Fruit fly (Drosophila melanogaster) whole organism, embryonic: Measurements from ENCODE around the gene CG12010.

Experiments used
- Antp ChIP-seq: fragments of 200-800 bp; sonication (Bioruptor generic); optimal IDR thresholded peaks from 3 replicates; lab custom pipeline; 2016; ENCODE audit warnings: missing biosample characterization, missing genetic modification characterization
- Bteb2 ChIP-seq: fragments of 200-800 bp; sonication (Bioruptor generic); optimal IDR thresholded peaks from 2 replicates; lab custom pipeline; 2016; ENCODE audit warnings: missing biosample characterization, missing genetic modification characterization
- CG1024 ChIP-seq: fragments of 200-800 bp; sonication (Bioruptor generic); IDR thresholded peaks from 2 replicates; pipeline ENCODE4 v1.3.6; 2022; ENCODE audit warnings: missing biosample characterization, missing genetic modification characterization
- CG10431 ChIP-seq: fragments of 200-800 bp; sonication (Bioruptor generic); optimal IDR thresholded peaks from 3 replicates; lab custom pipeline; 2018; ENCODE audit warnings: missing biosample characterization, mild to moderate bottlenecking, missing genetic modification characterization
- CG11560 ChIP-seq: fragments of 200-800 bp; sonication (Bioruptor generic); IDR thresholded peaks from 3 replicates; pipeline ENCODE4 v1.3.6; 2022; ENCODE audit warnings: missing biosample characterization, missing genetic modification characterization
- CG12391 ChIP-seq: fragments of 200-800 bp; sonication (Bioruptor generic); optimal IDR thresholded peaks from 3 replicates; lab custom pipeline; 2018; ENCODE audit warnings: missing biosample characterization, mild to moderate bottlenecking, missing genetic modification characterization, moderate library complexity
- CG12744 ChIP-seq: fragments of 200-800 bp; sonication (Bioruptor generic); optimal IDR thresholded peaks from 2 replicates; lab custom pipeline; 2016; ENCODE audit warnings: missing biosample characterization, missing genetic modification characterization
- CG12769 ChIP-seq: fragments of 200-800 bp; sonication (Bioruptor generic); optimal IDR thresholded peaks from 2 replicates; lab custom pipeline; 2019; ENCODE audit warnings: missing biosample characterization, mild to moderate bottlenecking, missing genetic modification characterization, moderate library complexity
- CG13287 ChIP-seq: fragments of 200-800 bp; sonication (Bioruptor generic); IDR thresholded peaks from 2 replicates; pipeline ENCODE4 v1.3.6; 2022; ENCODE audit warnings: missing biosample characterization, missing genetic modification characterization; ENCODE audit not compliant: partially characterized antibody
- CG14667 ChIP-seq: fragments of 200-800 bp; sonication (Bioruptor generic); IDR thresholded peaks from 2 replicates; pipeline ENCODE4 v1.3.6; 2022; ENCODE audit warnings: missing biosample characterization, missing genetic modification characterization
- CG18619 ChIP-seq: fragments of 200-800 bp; sonication (Bioruptor generic); optimal IDR thresholded peaks from 3 replicates; lab custom pipeline; 2017; ENCODE audit warnings: missing biosample characterization, mild to moderate bottlenecking, missing genetic modification characterization
- CG2120 ChIP-seq: fragments of 200-800 bp; sonication (Bioruptor generic); optimal IDR thresholded peaks from 3 replicates; lab custom pipeline; 2016; ENCODE audit warnings: missing biosample characterization, missing genetic modification characterization
- CG30020 ChIP-seq: fragments of 200-800 bp; optimal IDR thresholded peaks from 2 replicates; lab custom pipeline; 2019; ENCODE audit warnings: missing biosample characterization, mild to moderate bottlenecking, missing genetic modification characterization, moderate library complexity
- CG30431 ChIP-seq: fragments of 200-800 bp; sonication (Bioruptor generic); optimal IDR thresholded peaks from 2 replicates; lab custom pipeline; 2017; ENCODE audit warnings: missing biosample characterization, missing genetic modification characterization
- CG4617 ChIP-seq: fragments of 200-800 bp; sonication (Bioruptor generic); optimal IDR thresholded peaks from 3 replicates; lab custom pipeline; 2016; ENCODE audit warnings: missing biosample characterization, missing genetic modification characterization, borderline replicate concordance
- CG5180 ChIP-seq: fragments of 200-800 bp; sonication (Bioruptor generic); optimal IDR thresholded peaks from 3 replicates; lab custom pipeline; 2017; ENCODE audit warnings: missing biosample characterization, missing genetic modification characterization, mild to moderate bottlenecking, moderate library complexity, missing genetic modification reagents
- CG6175 ChIP-seq: fragments of 200-800 bp; sonication (Bioruptor generic); IDR thresholded peaks from 3 replicates; pipeline ENCODE4 v1.3.6; 2022; ENCODE audit warnings: missing biosample characterization, missing genetic modification characterization
- CG7745 ChIP-seq: fragments of 200-800 bp; sonication (Bioruptor generic); optimal IDR thresholded peaks from 2 replicates; lab custom pipeline; 2018; ENCODE audit warnings: missing biosample characterization, mild to moderate bottlenecking, missing genetic modification characterization, moderate library complexity
- CG7928 ChIP-seq: fragments of 200-800 bp; sonication (Bioruptor generic); optimal IDR thresholded peaks from 2 replicates; lab custom pipeline; 2017; ENCODE audit warnings: missing biosample characterization, mild to moderate bottlenecking, missing genetic modification characterization
- CG7987 ChIP-seq: fragments of 200-800 bp; sonication (Bioruptor generic); optimal IDR thresholded peaks from 2 replicates; lab custom pipeline; 2018; ENCODE audit warnings: missing biosample characterization, mild to moderate bottlenecking, missing genetic modification characterization, moderate library complexity
- Dref ChIP-seq: fragments of 200-800 bp; sonication (Bioruptor generic); IDR thresholded peaks from 2 replicates; pipeline ENCODE4 v1.3.6; 2022; ENCODE audit warnings: missing biosample characterization, missing genetic modification characterization
- Hr3 ChIP-seq: fragments of 200-800 bp; sonication (Bioruptor generic); optimal IDR thresholded peaks from 3 replicates; lab custom pipeline; 2016; ENCODE audit warnings: missing biosample characterization, missing genetic modification characterization
- Hr78 ChIP-seq, 2 experiments: fragments of 200-800 bp in 1 of 2; fragments of >200 bp in 1 of 2; sonication (Bioruptor generic) in 1 of 2; optimal IDR thresholded peaks; 2 replicates each; lab custom pipeline; 2017 to 2019; ENCODE audit warnings: missing biosample characterization in 2 of 2, missing genetic modification characterization in 2 of 2, mild to moderate bottlenecking in 1 of 2, moderate library complexity in 1 of 2
- NfI ChIP-seq: fragments of 200-800 bp; sonication (Bioruptor generic); optimal IDR thresholded peaks from 3 replicates; lab custom pipeline; 2018; ENCODE audit warnings: missing biosample characterization, mild to moderate bottlenecking, missing genetic modification characterization, moderate library complexity
- Oaz ChIP-seq: fragments of 200-800 bp; sonication (Bioruptor generic); IDR thresholded peaks from 2 replicates; pipeline ENCODE4 v1.3.6; 2022; ENCODE audit warnings: missing biosample characterization, missing genetic modification characterization
- Optix ChIP-seq: fragments of 200-800 bp; sonication (Bioruptor generic); IDR thresholded peaks from 3 replicates; pipeline ENCODE4 v1.3.6; 2022; ENCODE audit warnings: missing biosample characterization, missing genetic modification characterization
- PHDP ChIP-seq: fragments of 200-800 bp; sonication (Bioruptor generic); optimal IDR thresholded peaks from 3 replicates; lab custom pipeline; 2018; ENCODE audit warnings: missing biosample characterization, mild to moderate bottlenecking, missing genetic modification characterization, moderate library complexity
- Ptx1 ChIP-seq: fragments of 200-800 bp; sonication (Bioruptor generic); IDR thresholded peaks from 2 replicates; pipeline ENCODE4 v1.3.6; 2022; ENCODE audit warnings: missing biosample characterization, missing genetic modification characterization
- Sox102F ChIP-seq: fragments of 200-800 bp; sonication (Bioruptor generic); optimal IDR thresholded peaks from 2 replicates; lab custom pipeline; 2018; ENCODE audit warnings: missing biosample characterization, mild to moderate bottlenecking, missing genetic modification characterization, moderate library complexity
- Ssrp ChIP-seq: fragments of 200-800 bp; sonication (Bioruptor generic); optimal IDR thresholded peaks from 2 replicates; lab custom pipeline; 2018; ENCODE audit warnings: missing biosample characterization, mild to moderate bottlenecking, missing genetic modification characterization, moderate library complexity
- Stat92E ChIP-seq, 3 experiments: fragments of >200 bp in 2 of 3; fragments of 200-800 bp in 1 of 3; sonication (Bioruptor generic) in 1 of 3; optimal IDR thresholded peaks; 2 replicates each; lab custom pipeline; 2017 to 2019; ENCODE audit warnings: missing biosample characterization in 3 of 3, missing genetic modification characterization in 3 of 3, mild to moderate bottlenecking in 1 of 3, moderate library complexity in 1 of 3
- bigmax ChIP-seq: fragments of 200-800 bp; sonication (Bioruptor generic); optimal IDR thresholded peaks from 2 replicates; lab custom pipeline; 2018; ENCODE audit warnings: missing biosample characterization, mild to moderate bottlenecking, missing genetic modification characterization
- cas ChIP-seq: fragments of 200-800 bp; sonication (Bioruptor generic); IDR thresholded peaks from 2 replicates; pipeline ENCODE4 v1.3.6; 2022; ENCODE audit warnings: missing biosample characterization, missing genetic modification characterization
- fu2 ChIP-seq: fragments of 200-800 bp; sonication (Bioruptor generic); optimal IDR thresholded peaks from 2 replicates; lab custom pipeline; 2016; ENCODE audit warnings: missing biosample characterization, missing genetic modification characterization
- mam ChIP-seq: fragments of 200-800 bp; sonication (Bioruptor generic); optimal IDR thresholded peaks from 3 replicates; lab custom pipeline; 2016; ENCODE audit warnings: missing biosample characterization, missing genetic modification characterization
- nom ChIP-seq: fragments of 200-800 bp; sonication (Bioruptor generic); optimal IDR thresholded peaks from 2 replicates; lab custom pipeline; 2017; ENCODE audit warnings: missing biosample characterization, missing genetic modification characterization, mild to moderate bottlenecking, moderate library complexity, missing genetic modification reagents
- org-1 ChIP-seq: fragments of 200-800 bp; sonication (Bioruptor generic); optimal IDR thresholded peaks from 2 replicates; lab custom pipeline; 2017; ENCODE audit warnings: missing biosample characterization, missing genetic modification characterization
- pb ChIP-seq: fragments of 200-800 bp; sonication (Bioruptor generic); optimal IDR thresholded peaks from 3 replicates; lab custom pipeline; 2016; ENCODE audit warnings: missing biosample characterization, missing genetic modification characterization
- pnt ChIP-seq: fragments of 200-800 bp; sonication (Bioruptor generic); optimal IDR thresholded peaks from 3 replicates; lab custom pipeline; 2016; ENCODE audit warnings: missing biosample characterization, missing genetic modification characterization
- pros ChIP-seq: fragments of 200-800 bp; sonication (Bioruptor generic); optimal IDR thresholded peaks from 3 replicates; lab custom pipeline; 2019; ENCODE audit warnings: missing biosample characterization, mild to moderate bottlenecking, missing genetic modification characterization, moderate library complexity
- sim ChIP-seq: fragments of 200-800 bp; sonication (Bioruptor generic); IDR thresholded peaks from 2 replicates; pipeline ENCODE4 v1.3.6; 2022; ENCODE audit warnings: missing biosample characterization, missing genetic modification characterization
- stc ChIP-seq: fragments of 200-800 bp; sonication (Bioruptor generic); IDR thresholded peaks from 2 replicates; pipeline ENCODE4 v1.3.6; 2022; ENCODE audit warnings: missing biosample characterization, missing genetic modification characterization
- stwl ChIP-seq: fragments of 200-800 bp; sonication (Bioruptor generic); optimal IDR thresholded peaks from 3 replicates; lab custom pipeline; 2018; ENCODE audit warnings: missing biosample characterization, mild to moderate bottlenecking, missing genetic modification characterization, moderate library complexity
- sug ChIP-seq: fragments of 200-800 bp; optimal IDR thresholded peaks from 2 replicates; lab custom pipeline; 2019; ENCODE audit warnings: missing biosample characterization, mild to moderate bottlenecking, missing genetic modification characterization, moderate library complexity
- tgo ChIP-seq: fragments of 200-800 bp; sonication (Bioruptor generic); IDR thresholded peaks from 3 replicates; pipeline ENCODE4 v1.3.6; 2022; ENCODE audit warnings: missing biosample characterization, missing genetic modification characterization
- usp ChIP-seq: fragments of >200 bp; optimal IDR thresholded peaks from 2 replicates; lab custom pipeline; 2017; ENCODE audit warnings: missing biosample characterization, missing genetic modification characterization
- vvl ChIP-seq: fragments of 200-800 bp; sonication (Bioruptor generic); IDR thresholded peaks from 2 replicates; pipeline ENCODE4 v1.3.6; 2022; ENCODE audit warnings: missing biosample characterization, missing genetic modification characterization
- wor ChIP-seq: fragments of 200-800 bp; sonication (Bioruptor generic); IDR thresholded peaks from 2 replicates; pipeline ENCODE4 v1.3.6; 2022; ENCODE audit warnings: missing biosample characterization, missing genetic modification characterization

CG12010 gene

DNA sequence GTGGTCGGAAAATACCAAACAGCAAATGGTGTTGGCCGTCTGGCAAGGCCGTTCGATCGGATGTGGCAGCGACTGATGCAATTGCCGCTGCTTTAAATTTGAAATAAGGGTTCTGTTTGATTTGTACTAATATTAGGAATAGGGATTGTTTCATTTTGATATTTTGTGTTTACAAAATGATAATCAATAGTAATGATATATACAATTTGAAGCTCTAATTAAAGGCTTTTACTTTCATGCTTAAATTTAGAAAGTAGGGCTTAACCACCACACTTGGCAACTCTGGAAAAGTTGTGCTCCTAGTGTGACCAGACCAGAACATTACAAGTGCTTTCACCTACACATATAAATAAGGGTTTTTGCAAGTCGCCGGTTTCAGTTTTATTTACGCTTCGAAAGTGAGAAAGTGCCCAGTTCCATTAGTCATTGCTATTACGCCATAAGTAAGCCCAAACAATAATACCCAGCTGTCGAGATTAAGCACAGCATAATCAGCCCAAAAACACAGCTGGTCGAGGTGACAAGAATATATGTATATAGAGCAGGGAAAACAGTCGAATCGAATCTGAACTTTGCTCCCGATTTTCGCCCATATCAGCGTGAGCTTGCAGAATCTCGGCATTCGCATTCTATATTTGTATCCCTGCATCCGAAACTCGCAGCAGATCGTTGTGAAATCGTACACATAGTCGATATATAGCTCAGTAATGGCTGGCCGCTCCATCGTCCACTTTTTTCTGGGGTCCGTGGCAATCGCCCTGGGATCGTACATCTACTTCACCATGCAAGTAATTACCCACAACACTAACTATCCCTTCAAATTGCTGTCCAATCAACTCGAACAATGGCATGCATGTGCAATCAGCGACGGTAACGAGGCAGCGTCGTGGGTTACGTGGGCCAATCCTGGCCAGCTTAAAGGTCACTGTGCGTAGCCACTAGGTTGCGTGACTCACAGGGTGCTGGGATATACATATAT is 47.9 kb upstream of the CG12010 start, which contains the start of gene Gtpx:
Gtpx (plus strand) TSS at position 341 of the 979 bp plus-strand sequence.
- TF ChIP-seq CG7745 (tag; lab: Kevin White, UChicago) (no peak), Dref (GFP tag; lab: Robert Waterston, UW) (peak; percentile 31; the same call in 1 of the 2 replicates), CG2120 (peak; percentile 62), CG11560 (no peak), org-1 (GFP tag; lab: Kevin White, UChicago) (no peak), CG12769 (tag; lab: Kevin White, UChicago) (no peak), Bteb2 (peak; percentile 48), sug (tag; lab: Kevin White, UChicago) (peak; percentile 70), Antp (GFP tag; lab: Kevin White, UChicago) (peak; percentile 27), usp (GFP tag; lab: Kevin White, UChicago) (no peak), nom (peak; percentile 87), Sox102F (GFP tag; lab: Kevin White, UChicago) (no peak), wor (GFP tag; lab: Robert Waterston, UW) (no peak), PHDP (tag; lab: Kevin White, UChicago) (peak; percentile 41), pnt (GFP tag; lab: Kevin White, UChicago) (peak; percentile 22), CG30431 (GFP tag; lab: Kevin White, UChicago) (no peak), CG18619 (GFP tag; lab: Kevin White, UChicago) (peak; percentile 46), CG12744 (GFP tag; lab: Kevin White, UChicago) (peak; percentile 7), CG6175 (GFP tag; lab: Robert Waterston, UW) (no peak), CG30020 (tag; lab: Kevin White, UChicago) (peak; percentile 35), CG7928 (no peak), Ptx1 (no peak), CG13287 (peak; percentile 38; the same call in 1 of the 2 replicates), Ssrp (tag; lab: Kevin White, UChicago) (peak; percentile 14), CG5180 (GFP tag; lab: Kevin White, UChicago) (no peak), Hr3 (GFP tag; lab: Kevin White, UChicago) (peak; percentile 41), CG7987 (GFP tag; lab: Kevin White, UChicago) (no peak), mam (peak; percentile 63), tgo (GFP tag; lab: Robert Waterston, UW) (no peak), pb (GFP tag; lab: Kevin White, UChicago) (no peak), stwl (tag; lab: Kevin White, UChicago) (peak; percentile 88), Oaz (no peak), bigmax (no peak), pros (GFP tag; lab: Kevin White, UChicago) (no peak), vvl (peak; percentile 62), CG4617 (GFP tag; lab: Kevin White, UChicago) (peak; percentile 10), CG12391 (tag; lab: Kevin White, UChicago) (peak; percentile 70), NfI (GFP tag; lab: Kevin White, UChicago) (peak; percentile 39), stc (GFP tag; lab: Robert Waterston, UW) (no peak), Hr78 (GFP tag; optimal IDR thresholded peaks at IDR 0.05; lab: Kevin White, UChicago) (peak in 1 of 2 experiments; percentile 57), CG14667 (GFP tag; lab: Robert Waterston, UW) (no peak), fu2 (GFP tag; lab: Kevin White, UChicago) (peak; percentile 11), Optix (GFP tag; lab: Robert Waterston, UW) (no peak), Stat92E (GFP tag; optimal IDR thresholded peaks at IDR 0.05; lab: Kevin White, UChicago) (no peak), sim (GFP tag; lab: Robert Waterston, UW) (no peak), CG10431 (no peak), cas (GFP tag; lab: Robert Waterston, UW) (no peak), CG1024 (GFP tag; lab: Robert Waterston, UW) (peak; percentile 17; the same call in 1 of the 2 replicates)
